Worm (Caenorhabditis elegans) whole organism, L4 larva: ENCODE measurements around the gene srxa-8.

Experiments
- daf-19 ChIP-seq: fragments of 200-800 bp; sonication (Bioruptor generic); conservative IDR thresholded peaks from 2 replicates; pipeline ENCODE4 v1.3.6; 2022; ENCODE audit warnings: missing genetic modification characterization, missing compliant biosample characterization
- egl-27 ChIP-seq: sonication (generic microtip); optimal IDR thresholded peaks from 3 replicates; lab custom pipeline; 2017; ENCODE audit warnings: missing biosample characterization, missing genetic modification reagents, missing genetic modification characterization
- egl-43 ChIP-seq: fragments of 200-800 bp; sonication (Bioruptor generic); IDR thresholded peaks from 2 replicates; pipeline ENCODE4 v1.3.6; 2022; ENCODE audit warnings: missing genetic modification reagents, missing genetic modification characterization, missing compliant biosample characterization
- fkh-10 ChIP-seq: fragments of 150-350 bp; optimal IDR thresholded peaks from 2 replicates; lab custom pipeline; 2014; ENCODE audit warnings: missing biosample characterization, missing genetic modification reagents, missing genetic modification characterization
- fos-1 ChIP-seq: fragments of 150-350 bp; optimal IDR thresholded peaks from 2 replicates; lab custom pipeline; 2014; ENCODE audit warnings: missing biosample characterization, missing genetic modification characterization
- lin-15B ChIP-seq: fragments of 150-350 bp; sonication (generic microtip); optimal IDR thresholded peaks from 3 replicates; lab custom pipeline; 2014; ENCODE audit warnings: missing biosample characterization, missing genetic modification characterization
- mdt-29 ChIP-seq: fragments of 200-800 bp; sonication (Bioruptor generic); IDR thresholded peaks from 2 replicates; pipeline ENCODE4 v1.3.6; 2022; ENCODE audit warnings: missing genetic modification reagents, missing genetic modification characterization, missing compliant biosample characterization
- nhr-11 ChIP-seq: fragments of 150-350 bp; optimal IDR thresholded peaks from 2 replicates; lab custom pipeline; 2014; ENCODE audit warnings: missing biosample characterization, missing genetic modification characterization
- nhr-76 ChIP-seq: fragments of 150-350 bp; optimal IDR thresholded peaks from 2 replicates; lab custom pipeline; 2014; ENCODE audit warnings: missing biosample characterization, missing genetic modification characterization
- set-16 ChIP-seq: fragments of 200-800 bp; sonication (Bioruptor generic); IDR thresholded peaks from 2 replicates; pipeline ENCODE4 v1.3.6; 2022; ENCODE audit warnings: missing genetic modification reagents, missing genetic modification characterization, missing compliant biosample characterization
- unc-130 ChIP-seq: sonication (generic microtip); optimal IDR thresholded peaks from 2 replicates; lab custom pipeline; 2016; ENCODE audit warnings: missing genetic modification reagents, missing genetic modification characterization, missing compliant biosample characterization
- unc-62 ChIP-seq, 3 experiments: fragments of 150-350 bp in 1 of 3; sonication (generic microtip); optimal IDR thresholded peaks in 2 of 3; peaks in 1 of 3; 1 replicate in 1 of 3; 2 replicates in 2 of 3; lab custom pipeline; 2014 to 2017; ENCODE audit warnings: missing biosample characterization in 3 of 3, missing genetic modification characterization in 3 of 3, missing genetic modification reagents in 3 of 3, missing genotype in 1 of 3
- ztf-7 ChIP-seq: fragments of 150-350 bp; optimal IDR thresholded peaks from 2 replicates; lab custom pipeline; 2014; ENCODE audit warnings: missing biosample characterization, missing genetic modification characterization

ce11 chrX:13278876-13279275, 29.8 kb downstream of the srxa-8 start, which contains the start of gene phf-33:
- TF ChIP-seq set-16 (GFP tag; lab: Robert Waterston, UW) (no peak), fkh-10 (GFP tag; lab: Kevin White, UChicago) (no peak), fos-1 (tag; lab: Kevin White, UChicago) (no peak), egl-43 (GFP tag; lab: Robert Waterston, UW) (no peak), lin-15B (tag; lab: Kevin White, UChicago) (no peak), nhr-11 (tag; lab: Kevin White, UChicago) (no peak), ztf-7 (tag; lab: Kevin White, UChicago) (no peak), unc-62 (GFP tag; optimal IDR thresholded peaks at IDR 0.05 in 1 of 2; lab: Kevin White, UChicago) (no peak), unc-62 (tag; optimal IDR thresholded peaks at IDR 0.05; lab: Kevin White, UChicago) (no peak), egl-27 (tag; lab: Kevin White, UChicago) (no peak), unc-130 (GFP tag; lab: Kevin White, UChicago) (no peak), nhr-76 (tag; lab: Kevin White, UChicago) (no peak), daf-19 (GFP tag; lab: Robert Waterston, UW) (no peak), mdt-29 (GFP tag; lab: Robert Waterston, UW) (no peak)
